Worm (Caenorhabditis elegans) whole organism, L1 larva: ENCODE results near the gene C36C5.14.

ENCODE experiments used
- alr-1 ChIP-seq: fragments of 200-800 bp; sonication (Bioruptor generic); optimal IDR thresholded peaks from 2 replicates; lab custom pipeline; 2018; ENCODE audit warnings: borderline replicate concordance, mild to moderate bottlenecking, missing genetic modification characterization, missing compliant biosample characterization
- ceh-82 ChIP-seq, 3 experiments: fragments of 150-350 bp in 1 of 3; sonication (generic microtip) in 2 of 3; optimal IDR thresholded peaks; 2 replicates each; lab custom pipeline; 2014 to 2017; ENCODE audit warnings: missing biosample characterization in 3 of 3, missing genetic modification characterization in 3 of 3
- efl-1 ChIP-seq, 4 experiments: fragments of 150-350 bp; optimal IDR thresholded peaks in 3 of 4; peaks in 1 of 4; 1 replicate in 1 of 4; 2 replicates in 3 of 4; lab custom pipeline; 2014; ENCODE audit warnings: missing biosample characterization in 2 of 4, missing genetic modification characterization in 2 of 4, missing genetic modification reagents in 2 of 4
- elt-2 ChIP-seq: sonication (generic microtip); optimal IDR thresholded peaks from 2 replicates; lab custom pipeline; 2016; ENCODE audit warnings: missing genetic modification characterization, mild to moderate bottlenecking, inconsistent platforms, missing compliant biosample characterization, missing genetic modification reagents
- ets-5 ChIP-seq: fragments of 200-800 bp; sonication (Bioruptor generic); IDR thresholded peaks from 2 replicates; pipeline ENCODE4 v1.3.6; 2022; ENCODE audit warnings: missing genetic modification characterization, missing compliant biosample characterization
- fkh-10 ChIP-seq: sonication (generic microtip); optimal IDR thresholded peaks from 2 replicates; lab custom pipeline; 2017; ENCODE audit warnings: missing biosample characterization, missing genetic modification reagents, missing genetic modification characterization
- fkh-4 ChIP-seq: sonication (generic microtip); optimal IDR thresholded peaks from 2 replicates; lab custom pipeline; 2016; ENCODE audit warnings: missing compliant biosample characterization, missing genetic modification characterization, borderline replicate concordance
- lir-3 ChIP-seq: sonication (generic microtip); optimal IDR thresholded peaks from 2 replicates; lab custom pipeline; 2016; ENCODE audit warnings: mild to moderate bottlenecking, missing genetic modification characterization, moderate library complexity, missing compliant biosample characterization; ENCODE audit not compliant: poor library complexity
- mef-2 ChIP-seq: fragments of 150-350 bp; optimal IDR thresholded peaks from 2 replicates; lab custom pipeline; 2014; ENCODE audit warnings: missing biosample characterization, missing genetic modification characterization
- nhr-11 ChIP-seq: fragments of 150-350 bp; optimal IDR thresholded peaks from 2 replicates; lab custom pipeline; 2014; ENCODE audit warnings: missing biosample characterization, missing genetic modification characterization
- nhr-12 ChIP-seq: sonication (generic microtip); optimal IDR thresholded peaks from 2 replicates; lab custom pipeline; 2017; ENCODE audit warnings: missing biosample characterization, missing genetic modification characterization
- nhr-84 ChIP-seq: sonication (generic microtip); optimal IDR thresholded peaks from 2 replicates; lab custom pipeline; 2017; ENCODE audit warnings: missing biosample characterization, missing genetic modification characterization
- snpc-4 ChIP-seq: fragments of 150-350 bp; optimal IDR thresholded peaks from 2 replicates; lab custom pipeline; 2014; ENCODE audit warnings: missing biosample characterization, missing genetic modification characterization
- snu-23 ChIP-seq: sonication (generic microtip); optimal IDR thresholded peaks from 2 replicates; lab custom pipeline; 2016; ENCODE audit warnings: missing genetic modification characterization, missing compliant biosample characterization
- sptf-1 ChIP-seq: fragments of 150-350 bp; optimal IDR thresholded peaks from 2 replicates; lab custom pipeline; 2014; ENCODE audit warnings: missing biosample characterization, missing genetic modification characterization
- unc-86 ChIP-seq: sonication (generic microtip); optimal IDR thresholded peaks from 2 replicates; lab custom pipeline; 2016; ENCODE audit warnings: missing genetic modification characterization, missing compliant biosample characterization

C36C5.14 gene

ce11 chrV:3119185-3119584, 46.2 kb downstream of the C36C5.14 start:
- TF ChIP-seq elt-2 (peak; percentile 46), ceh-82 (tag; optimal IDR thresholded peaks at IDR 0.05; lab: Kevin White, UChicago) (no peak)

- TF ChIP-seq nhr-84 (tag; lab: Kevin White, UChicago) (no peak), fkh-10 (GFP tag; lab: Kevin White, UChicago) (no peak), mef-2 (tag; lab: Kevin White, UChicago) (no peak), lir-3 (tag; lab: Kevin White, UChicago) (no peak), nhr-12 (tag; lab: Kevin White, UChicago) (no peak), sptf-1 (tag; lab: Kevin White, UChicago) (no peak), alr-1 (tag; lab: Kevin White, UChicago) (no peak), unc-86 (no peak), snpc-4 (no peak)
These were observed 47.2 kb downstream of the C36C5.14 start, which contains the start of gene clec-210 for ce11 chrV:3118167-3118566. clec-210 (plus strand) TSS chrV:3118377.

ce11 chrV:3114973-3115372, 50.4 kb downstream of the C36C5.14 start, which contains the start of gene Y73C8C.3:
Y73C8C.3 (plus strand) TSS chrV:3115273.
- no peak for TF ChIP-seq snpc-4
- no peak for TF ChIP-seq snu-23 (GFP tag; lab: Kevin White, UChicago)
- no peak for TF ChIP-seq fkh-4 (tag; lab: Kevin White, UChicago)
- TF ChIP-seq nhr-11 (tag; lab: Kevin White, UChicago) = no peak
- no peak for TF ChIP-seq ets-5 (GFP tag; lab: Robert Waterston, UW)
- TF ChIP-seq efl-1 (optimal IDR thresholded peaks at IDR 0.05; lab: Kevin White, UChicago) = no peak
- no peak for TF ChIP-seq efl-1 (GFP tag; optimal IDR thresholded peaks at IDR 0.05 in 1 of 2; lab: Kevin White, UChicago)
